Worm (Caenorhabditis elegans) whole organism, L2 larva: ENCODE data around the gene ras-1.

ENCODE experiments used
- C34F6.9 ChIP-seq: fragments of 150-350 bp; optimal IDR thresholded peaks from 2 replicates; lab custom pipeline; 2014; ENCODE audit warnings: missing biosample characterization, missing genetic modification characterization
- F13H6.1 ChIP-seq: sonication (generic microtip); optimal IDR thresholded peaks from 2 replicates; lab custom pipeline; 2016; ENCODE audit warnings: missing genetic modification characterization, missing compliant biosample characterization
- R02D3.7 ChIP-seq: fragments of 150-350 bp; optimal IDR thresholded peaks from 2 replicates; lab custom pipeline; 2014; ENCODE audit warnings: missing biosample characterization, missing genetic modification characterization
- Y55F3AM.14 ChIP-seq: fragments of 200-800 bp; sonication (Bioruptor generic); optimal IDR thresholded peaks from 2 replicates; lab custom pipeline; 2018; ENCODE audit warnings: mild to moderate bottlenecking, missing genetic modification characterization, missing compliant biosample characterization
- ZK546.5 ChIP-seq: sonication (generic microtip); optimal IDR thresholded peaks from 2 replicates; lab custom pipeline; 2017; ENCODE audit warnings: missing biosample characterization, missing genetic modification characterization
- alr-1 ChIP-seq: fragments of 150-350 bp; optimal IDR thresholded peaks from 2 replicates; lab custom pipeline; 2014; ENCODE audit warnings: missing biosample characterization, missing genetic modification characterization
- aly-2 ChIP-seq: fragments of 150-350 bp; optimal IDR thresholded peaks from 2 replicates; lab custom pipeline; 2014; ENCODE audit warnings: missing biosample characterization, missing genetic modification characterization
- blmp-1 ChIP-seq: sonication (generic microtip); optimal IDR thresholded peaks from 2 replicates; lab custom pipeline; 2017; ENCODE audit warnings: missing genetic modification characterization, mild to moderate bottlenecking, missing compliant biosample characterization, antibody characterized with exemption, moderate library complexity; ENCODE audit not compliant: insufficient read depth
- ceh-16 ChIP-seq: fragments of 150-350 bp; optimal IDR thresholded peaks from 2 replicates; lab custom pipeline; 2014; ENCODE audit warnings: missing biosample characterization, missing genetic modification characterization
- ceh-82 ChIP-seq: fragments of 150-350 bp; optimal IDR thresholded peaks from 2 replicates; lab custom pipeline; 2014; ENCODE audit warnings: missing biosample characterization, missing genetic modification characterization
- dmd-4 ChIP-seq: sonication (generic microtip); optimal IDR thresholded peaks from 2 replicates; lab custom pipeline; 2017; ENCODE audit warnings: missing biosample characterization, missing genetic modification characterization
- egl-27 ChIP-seq: sonication (generic microtip); optimal IDR thresholded peaks from 3 replicates; lab custom pipeline; 2017; ENCODE audit warnings: missing biosample characterization, missing genetic modification reagents, missing genetic modification characterization
- elt-3 ChIP-seq: sonication (generic microtip); optimal IDR thresholded peaks from 2 replicates; lab custom pipeline; 2017; ENCODE audit warnings: missing biosample characterization, missing genetic modification characterization
- lin-11 ChIP-seq: fragments of 150-350 bp; sonication (generic microtip); optimal IDR thresholded peaks from 2 replicates; lab custom pipeline; 2014; ENCODE audit warnings: missing biosample characterization, missing genetic modification characterization, inconsistent platforms, mixed read lengths
- lin-13 ChIP-seq: fragments of 150-350 bp; optimal IDR thresholded peaks from 2 replicates; lab custom pipeline; 2014; ENCODE audit warnings: missing biosample characterization, missing genetic modification reagents, missing genetic modification characterization
- lin-39 ChIP-seq: fragments of 150-350 bp; optimal IDR thresholded peaks from 2 replicates; lab custom pipeline; 2014; ENCODE audit warnings: missing biosample characterization, missing genetic modification reagents, missing genetic modification characterization
- mab-5 ChIP-seq: fragments of 150-350 bp; optimal IDR thresholded peaks from 2 replicates; lab custom pipeline; 2014; ENCODE audit warnings: missing biosample characterization, missing genetic modification characterization
- mdl-1 ChIP-seq, 2 experiments: fragments of 150-350 bp in 1 of 2; sonication (generic microtip) in 1 of 2; optimal IDR thresholded peaks; 2 replicates each; lab custom pipeline; 2017; ENCODE audit warnings: missing biosample characterization in 2 of 2, missing genetic modification characterization in 2 of 2
- nhr-11 ChIP-seq: fragments of 150-350 bp; optimal IDR thresholded peaks from 2 replicates; lab custom pipeline; 2014; ENCODE audit warnings: missing biosample characterization, missing genetic modification characterization
- nhr-12 ChIP-seq: fragments of 150-350 bp; optimal IDR thresholded peaks from 2 replicates; lab custom pipeline; 2014; ENCODE audit warnings: missing biosample characterization, missing genetic modification characterization
- nhr-129 ChIP-seq: fragments of 150-350 bp; optimal IDR thresholded peaks from 2 replicates; lab custom pipeline; 2014; ENCODE audit warnings: missing biosample characterization, missing genetic modification characterization
- nhr-21 ChIP-seq: fragments of 150-350 bp; optimal IDR thresholded peaks from 2 replicates; lab custom pipeline; 2014; ENCODE audit warnings: missing biosample characterization, missing genetic modification characterization
- nhr-23 ChIP-seq: fragments of 150-350 bp; optimal IDR thresholded peaks from 2 replicates; lab custom pipeline; 2014; ENCODE audit warnings: missing biosample characterization, missing genetic modification reagents, missing genetic modification characterization
- nhr-237 ChIP-seq: fragments of 150-350 bp; optimal IDR thresholded peaks from 2 replicates; lab custom pipeline; 2014; ENCODE audit warnings: missing biosample characterization, missing genetic modification characterization
- nhr-6 ChIP-seq: fragments of 150-350 bp; optimal IDR thresholded peaks from 2 replicates; lab custom pipeline; 2014; ENCODE audit warnings: missing biosample characterization, missing genetic modification characterization
- nhr-77 ChIP-seq: fragments of 150-350 bp; optimal IDR thresholded peaks from 2 replicates; lab custom pipeline; 2014; ENCODE audit warnings: missing biosample characterization, missing genetic modification characterization
- peb-1 ChIP-seq: fragments of 150-350 bp; optimal IDR thresholded peaks from 2 replicates; lab custom pipeline; 2014; ENCODE audit warnings: missing biosample characterization, missing genetic modification characterization
- sem-4 ChIP-seq: fragments of 150-350 bp; optimal IDR thresholded peaks from 2 replicates; lab custom pipeline; 2014; ENCODE audit warnings: missing biosample characterization, missing genetic modification reagents, missing genetic modification characterization
- skn-1 ChIP-seq: sonication (generic microtip); optimal IDR thresholded peaks from 2 replicates; lab custom pipeline; 2017; ENCODE audit warnings: missing biosample characterization, missing genetic modification characterization
- sma-3 ChIP-seq: sonication (generic microtip); optimal IDR thresholded peaks from 2 replicates; lab custom pipeline; 2016; ENCODE audit warnings: missing genetic modification reagents, missing genetic modification characterization, missing compliant biosample characterization
- sma-9 ChIP-seq, 2 experiments: fragments of 150-350 bp in 1 of 2; sonication (generic microtip) in 1 of 2; optimal IDR thresholded peaks; 2 replicates each; lab custom pipeline; 2014 to 2016; ENCODE audit warnings: missing genetic modification characterization in 2 of 2, mild to moderate bottlenecking in 1 of 2, missing biosample characterization in 1 of 2, missing compliant biosample characterization in 1 of 2, missing genetic modification reagents in 1 of 2, moderate library complexity in 1 of 2
- snpc-4 ChIP-seq: fragments of 150-350 bp; optimal IDR thresholded peaks from 2 replicates; lab custom pipeline; 2014; ENCODE audit warnings: missing biosample characterization, missing genetic modification characterization
- unc-39 ChIP-seq: fragments of 150-350 bp; optimal IDR thresholded peaks from 2 replicates; lab custom pipeline; 2014; ENCODE audit warnings: missing biosample characterization, missing genetic modification characterization
- unc-55 ChIP-seq: fragments of 150-350 bp; sonication (generic microtip); optimal IDR thresholded peaks from 3 replicates; lab custom pipeline; 2014; ENCODE audit warnings: missing biosample characterization, missing genetic modification reagents, missing genetic modification characterization
- unc-62 ChIP-seq: fragments of 150-350 bp; optimal IDR thresholded peaks from 2 replicates; lab custom pipeline; 2014; ENCODE audit warnings: missing biosample characterization, missing genetic modification reagents, missing genetic modification characterization
- ztf-1 ChIP-seq: fragments of 200-800 bp; sonication (Bioruptor generic); conservative IDR thresholded peaks from 2 replicates; pipeline ENCODE4 v1.3.6; 2022; ENCODE audit warnings: missing genetic modification characterization, missing compliant biosample characterization
- ztf-11 ChIP-seq: sonication (generic microtip); optimal IDR thresholded peaks from 2 replicates; lab custom pipeline; 2017; ENCODE audit warnings: missing biosample characterization, missing genetic modification characterization
- ztf-4 ChIP-seq: fragments of 150-350 bp; optimal IDR thresholded peaks from 2 replicates; lab custom pipeline; 2014; ENCODE audit warnings: missing biosample characterization, missing genetic modification characterization

Gene ras-1

DNA sequence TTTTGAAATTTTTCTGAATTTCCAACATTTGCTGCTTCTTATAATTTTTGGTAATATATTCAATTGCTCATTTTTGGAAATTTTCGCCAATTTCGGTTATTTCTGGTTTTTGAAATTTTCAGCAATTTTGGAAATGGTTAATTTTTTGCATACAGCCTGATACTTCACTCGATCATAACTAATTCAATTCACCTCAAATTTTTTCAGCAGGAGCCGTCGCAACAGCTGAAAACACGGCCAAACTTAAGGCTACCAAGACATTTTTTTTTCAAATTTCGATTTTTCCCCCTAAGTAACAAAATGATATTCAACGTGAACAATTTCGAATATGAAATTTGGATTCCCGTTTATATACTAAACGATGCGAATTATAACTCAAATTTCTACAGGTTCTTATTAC, 16.6 kb downstream of the ras-1 start, which contains the start of gene sre-52:
sre-52 (plus strand) TSS at position 301 of the 400 bp plus-strand sequence.
- TF ChIP-seq lin-11 (tag; lab: Kevin White, UChicago) (no peak), snpc-4 (tag; lab: Kevin White, UChicago) (no peak), sma-3 (no peak), ztf-11 (tag; lab: Kevin White, UChicago) (no peak), nhr-77 (no peak), unc-55 (GFP tag; lab: Kevin White, UChicago) (no peak), ZK546.5 (tag; lab: Kevin White, UChicago) (no peak), mab-5 (tag; lab: Kevin White, UChicago) (no peak), alr-1 (tag; lab: Kevin White, UChicago) (no peak), ceh-16 (tag; lab: Kevin White, UChicago) (no peak), egl-27 (tag; lab: Kevin White, UChicago) (no peak), nhr-21 (no peak), R02D3.7 (tag; lab: Kevin White, UChicago) (no peak), nhr-237 (no peak), mdl-1 (tag; optimal IDR thresholded peaks at IDR 0.05; lab: Kevin White, UChicago) (no peak)

DNA sequence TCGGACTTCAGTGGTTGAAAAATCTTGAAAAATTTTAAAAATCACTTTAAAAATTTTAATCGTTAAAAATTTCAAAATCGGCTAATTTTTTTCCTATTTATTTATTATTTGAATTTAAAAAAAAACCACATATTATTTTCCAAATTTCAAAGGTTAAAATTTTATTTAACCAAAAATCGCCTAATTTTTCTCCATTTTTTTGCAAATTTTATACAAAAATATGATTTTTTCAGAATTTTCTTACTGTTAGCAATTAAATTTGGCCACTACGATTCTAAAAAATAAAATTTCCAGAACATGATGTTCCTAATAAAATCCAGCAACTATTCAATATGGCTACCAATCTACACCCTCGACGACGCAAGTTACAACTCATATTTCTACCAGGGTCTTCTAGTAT, 19.4 kb downstream of the ras-1 start, which contains the start of gene sre-54:
sre-54 (plus strand) TSS at position 301 of the 400 bp plus-strand sequence.
- TF ChIP-seq unc-62 (GFP tag; lab: Kevin White, UChicago) (no peak), Y55F3AM.14 (GFP tag; lab: Kevin White, UChicago) (no peak), snpc-4 (tag; lab: Kevin White, UChicago) (no peak), sma-9 (GFP tag; optimal IDR thresholded peaks at IDR 0.05; lab: Kevin White, UChicago) (no peak), sma-9 (tag; optimal IDR thresholded peaks at IDR 0.05; lab: Kevin White, UChicago) (no peak), sem-4 (tag; lab: Kevin White, UChicago) (no peak), nhr-237 (no peak), nhr-6 (tag; lab: Kevin White, UChicago) (no peak), dmd-4 (tag; lab: Kevin White, UChicago) (no peak), alr-1 (tag; lab: Kevin White, UChicago) (no peak), nhr-21 (no peak), aly-2 (tag; lab: Kevin White, UChicago) (no peak), C34F6.9 (no peak), ztf-1 (GFP tag; lab: Robert Waterston, UW) (no peak), nhr-11 (no peak)
- TF ChIP-seq, all 48 proteins: peak for 0

DNA sequence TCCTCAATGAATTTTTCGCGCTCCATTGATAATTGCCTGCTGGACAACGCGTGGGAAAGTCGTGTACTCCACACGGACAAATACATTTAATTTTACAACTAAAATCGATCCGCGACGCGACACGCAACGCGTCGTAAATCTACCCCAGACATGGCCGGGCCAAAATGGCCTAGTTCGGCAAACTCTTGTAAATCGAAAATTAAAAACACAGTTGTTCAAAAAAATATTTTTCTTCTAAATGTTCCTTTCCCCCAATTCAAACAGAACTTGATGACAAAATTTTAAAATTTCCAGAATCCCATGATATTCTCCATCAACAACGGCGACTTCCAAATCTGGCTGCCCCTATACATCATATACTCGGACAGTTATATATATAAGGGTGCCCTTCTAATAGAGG, 23.0 kb downstream of the ras-1 start, which contains the start of gene sre-55:
sre-55 (plus strand) TSS at position 301 of the 400 bp plus-strand sequence.
- TF ChIP-seq ztf-1 (GFP tag; lab: Robert Waterston, UW) (no peak), dmd-4 (tag; lab: Kevin White, UChicago) (no peak), nhr-12 (tag; lab: Kevin White, UChicago) (no peak), blmp-1 (tag; lab: Kevin White, UChicago) (no peak), sma-9 (GFP tag; optimal IDR thresholded peaks at IDR 0.05; lab: Kevin White, UChicago) (no peak), sma-9 (tag; optimal IDR thresholded peaks at IDR 0.05; lab: Kevin White, UChicago) (no peak), ZK546.5 (tag; lab: Kevin White, UChicago) (no peak), R02D3.7 (tag; lab: Kevin White, UChicago) (no peak), nhr-23 (no peak), mdl-1 (tag; optimal IDR thresholded peaks at IDR 0.05; lab: Kevin White, UChicago) (no peak), F13H6.1 (no peak), skn-1 (tag; lab: Kevin White, UChicago) (no peak), lin-39 (no peak), elt-3 (tag; lab: Kevin White, UChicago) (no peak), ztf-4 (no peak)
- TF ChIP-seq, all 48 proteins: peak for 0

DNA sequence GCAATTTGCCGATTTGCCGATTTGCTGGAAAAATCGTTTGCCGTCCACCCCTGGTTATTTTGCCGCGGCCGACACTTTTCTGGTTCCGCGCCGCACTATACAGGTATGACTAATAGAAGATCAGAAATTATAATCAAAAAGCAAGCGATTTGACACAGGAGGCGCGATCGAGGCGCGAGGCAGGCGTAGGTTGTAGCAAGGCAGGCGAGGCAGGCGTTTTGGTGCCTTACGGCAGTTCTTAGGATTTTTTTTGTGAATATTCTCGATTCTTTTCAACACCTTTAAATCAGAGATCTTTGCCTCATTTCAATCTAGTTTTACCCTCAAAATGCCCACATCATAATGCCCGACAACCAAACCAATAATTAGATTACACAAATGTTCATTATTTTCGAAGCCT, 27.9 kb downstream of the ras-1 start, which contains the start of gene sre-56:
sre-56 (plus strand) TSS at position 301 of the 400 bp plus-strand sequence.
- no peak for TF ChIP-seq peb-1 (tag; lab: Kevin White, UChicago)
- TF ChIP-seq nhr-129: no peak
- TF ChIP-seq ztf-1 (GFP tag; lab: Robert Waterston, UW): no peak
- no peak for TF ChIP-seq mab-5 (tag; lab: Kevin White, UChicago)
- no peak for TF ChIP-seq sma-3
- no peak for TF ChIP-seq elt-3 (tag; lab: Kevin White, UChicago)
- no peak for TF ChIP-seq unc-62 (GFP tag; lab: Kevin White, UChicago)
- no peak for TF ChIP-seq ceh-16 (tag; lab: Kevin White, UChicago)
- no peak for TF ChIP-seq nhr-23
- TF ChIP-seq nhr-77: no peak
- no peak for TF ChIP-seq snpc-4 (tag; lab: Kevin White, UChicago)
- no peak for TF ChIP-seq ZK546.5 (tag; lab: Kevin White, UChicago)
- no peak for TF ChIP-seq ceh-82 (tag; lab: Kevin White, UChicago)
- no peak for TF ChIP-seq lin-13 (GFP tag; lab: Kevin White, UChicago)
- TF ChIP-seq C34F6.9: no peak
- TF ChIP-seq unc-55 (GFP tag; lab: Kevin White, UChicago): no peak
- no peak for TF ChIP-seq Y55F3AM.14 (GFP tag; lab: Kevin White, UChicago)
- no peak for TF ChIP-seq nhr-12 (tag; lab: Kevin White, UChicago)
- no peak for TF ChIP-seq skn-1 (tag; lab: Kevin White, UChicago)
- TF ChIP-seq unc-39: no peak
